Worm (Caenorhabditis elegans): ENCODE measurements around the gene gldi-4.

DNA sequence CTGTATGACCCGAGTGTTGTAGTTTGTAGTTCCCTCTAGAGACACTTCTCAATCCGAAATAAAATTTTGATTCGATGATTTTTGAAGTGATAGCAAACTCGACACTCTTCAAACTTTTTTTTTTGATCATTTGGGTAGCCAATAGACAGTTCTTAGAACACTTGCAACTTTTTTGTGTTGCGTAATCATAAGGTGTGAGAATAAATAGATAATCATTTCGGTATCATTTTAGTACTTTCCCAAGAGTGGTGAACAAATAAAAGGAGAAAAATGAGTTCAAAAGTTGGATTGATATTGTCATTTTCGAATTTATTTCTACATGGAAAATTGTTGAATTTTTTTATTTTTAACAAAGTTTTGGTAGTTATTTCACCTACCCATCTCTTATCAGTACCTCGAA, 7.4 kb downstream of the gldi-4 start:
- TF ChIP-seq rnt-1 (tag; optimal IDR thresholded peaks at IDR 0.05) (no peak), elt-2 (tag; optimal IDR thresholded peaks at IDR 0.05) (no peak), tbx-2 (tag; optimal IDR thresholded peaks at IDR 0.05) (no peak), dve-1 (tag; optimal IDR thresholded peaks at IDR 0.05) (no peak), unc-55 (GFP tag; optimal IDR thresholded peaks at IDR 0.05) (no peak), ama-1 (optimal IDR thresholded peaks at IDR 0.05) (no peak), pha-4 (tag; optimal IDR thresholded peaks at IDR 0.05) (no peak), eyg-1 (tag; optimal IDR thresholded peaks at IDR 0.05) (no peak), sdc-2 (tag; optimal IDR thresholded peaks at IDR 0.05) (no peak), ceh-22 (tag; optimal IDR thresholded peaks at IDR 0.05) (no peak), pha-2 (tag; optimal IDR thresholded peaks at IDR 0.05) (no peak), ceh-6 (GFP tag; optimal IDR thresholded peaks at IDR 0.05) (no peak), nhr-11 (tag; optimal IDR thresholded peaks at IDR 0.05) (no peak), C38D4.7 (GFP tag; optimal IDR thresholded peaks at IDR 0.05) (no peak)
